Fruit fly (Drosophila melanogaster) whole organism, embryonic: Measurements from ENCODE around the gene CG31174.

ENCODE experiments used
- B-H1 ChIP-seq: fragments of 200-800 bp; sonication (Bioruptor generic); IDR thresholded peaks from 3 replicates; pipeline ENCODE4 v1.3.6; 2022; ENCODE audit warnings: missing biosample characterization, missing genetic modification characterization
- Bgb ChIP-seq: fragments of 200-800 bp; sonication (Bioruptor generic); IDR thresholded peaks from 2 replicates; pipeline ENCODE4 v1.3.6; 2022; ENCODE audit warnings: missing biosample characterization, missing genetic modification characterization; ENCODE audit not compliant: partially characterized antibody
- C15 ChIP-seq: fragments of 200-800 bp; sonication (Bioruptor generic); IDR thresholded peaks from 3 replicates; pipeline ENCODE4 v1.3.6; 2022; ENCODE audit warnings: missing biosample characterization, missing genetic modification characterization
- CG11504 ChIP-seq: fragments of 200-800 bp; sonication (Bioruptor generic); optimal IDR thresholded peaks from 3 replicates; lab custom pipeline; 2019; ENCODE audit warnings: missing biosample characterization, mild to moderate bottlenecking, missing genetic modification characterization, moderate library complexity
- CG12155 ChIP-seq: fragments of 200-800 bp; sonication (Bioruptor generic); optimal IDR thresholded peaks from 3 replicates; lab custom pipeline; 2016; ENCODE audit warnings: missing biosample characterization, missing genetic modification characterization
- CG13424 ChIP-seq: fragments of 200-800 bp; sonication (Bioruptor generic); optimal IDR thresholded peaks from 2 replicates; lab custom pipeline; 2019; ENCODE audit warnings: missing biosample characterization, mild to moderate bottlenecking, missing genetic modification characterization, moderate library complexity
- CG1529 ChIP-seq: fragments of 200-800 bp; sonication (Bioruptor generic); optimal IDR thresholded peaks from 3 replicates; lab custom pipeline; 2018; ENCODE audit warnings: missing biosample characterization, missing genetic modification characterization
- CG15601 ChIP-seq: fragments of 200-800 bp; sonication (Bioruptor generic); optimal IDR thresholded peaks from 3 replicates; lab custom pipeline; 2019; ENCODE audit warnings: missing biosample characterization, mild to moderate bottlenecking, missing genetic modification characterization, moderate library complexity
- CG1602 ChIP-seq: fragments of 200-800 bp; sonication (Bioruptor generic); optimal IDR thresholded peaks from 3 replicates; lab custom pipeline; 2016; ENCODE audit warnings: missing biosample characterization, missing genetic modification characterization
- CG1603 ChIP-seq: fragments of 200-800 bp; sonication (Bioruptor generic); optimal IDR thresholded peaks from 2 replicates; lab custom pipeline; 2019; ENCODE audit warnings: missing biosample characterization, mild to moderate bottlenecking, missing genetic modification characterization, moderate library complexity
- CG17328 ChIP-seq: fragments of 200-800 bp; sonication (Bioruptor generic); IDR thresholded peaks from 2 replicates; pipeline ENCODE4 v1.3.6; 2022; ENCODE audit warnings: missing biosample characterization, missing genetic modification characterization
- CG2199 ChIP-seq: fragments of 200-800 bp; sonication (Bioruptor generic); IDR thresholded peaks from 3 replicates; pipeline ENCODE4 v1.3.6; 2022; ENCODE audit warnings: missing biosample characterization, missing genetic modification characterization
- CG2875 ChIP-seq: fragments of 200-800 bp; sonication (Bioruptor generic); optimal IDR thresholded peaks from 2 replicates; lab custom pipeline; 2017; ENCODE audit warnings: missing biosample characterization, mild to moderate bottlenecking, missing genetic modification characterization, missing genetic modification reagents
- CG30431 ChIP-seq: fragments of 200-800 bp; sonication (Bioruptor generic); optimal IDR thresholded peaks from 2 replicates; lab custom pipeline; 2017; ENCODE audit warnings: missing biosample characterization, missing genetic modification characterization
- CG32772 ChIP-seq: fragments of 200-800 bp; sonication (Bioruptor generic); IDR thresholded peaks from 2 replicates; pipeline ENCODE4 v1.3.6; 2022; ENCODE audit warnings: missing biosample characterization, missing genetic modification characterization
- CG4360 ChIP-seq: fragments of 200-800 bp; sonication (Bioruptor generic); IDR thresholded peaks from 2 replicates; pipeline ENCODE4 v1.3.6; 2022; ENCODE audit warnings: missing biosample characterization, missing genetic modification characterization
- CG4820 ChIP-seq: fragments of 200-800 bp; sonication (Bioruptor generic); optimal IDR thresholded peaks from 3 replicates; lab custom pipeline; 2016; ENCODE audit warnings: missing biosample characterization, missing genetic modification characterization
- CG7928 ChIP-seq: fragments of 200-800 bp; sonication (Bioruptor generic); optimal IDR thresholded peaks from 2 replicates; lab custom pipeline; 2017; ENCODE audit warnings: missing biosample characterization, mild to moderate bottlenecking, missing genetic modification characterization
- CG8388 ChIP-seq: fragments of 200-800 bp; sonication (Bioruptor generic); optimal IDR thresholded peaks from 2 replicates; lab custom pipeline; 2019; ENCODE audit warnings: missing biosample characterization, mild to moderate bottlenecking, missing genetic modification characterization, moderate library complexity
- CG8944 ChIP-seq: fragments of 200-800 bp; sonication (Bioruptor generic); optimal IDR thresholded peaks from 3 replicates; lab custom pipeline; 2016; ENCODE audit warnings: missing biosample characterization, missing genetic modification characterization
- CoRest ChIP-seq: fragments of 200-800 bp; sonication (Bioruptor generic); optimal IDR thresholded peaks from 3 replicates; lab custom pipeline; 2018; ENCODE audit warnings: missing biosample characterization, mild to moderate bottlenecking, missing genetic modification characterization, moderate library complexity
- Doc3 ChIP-seq: fragments of 200-800 bp; sonication (Bioruptor generic); IDR thresholded peaks from 3 replicates; pipeline ENCODE4 v1.3.6; 2022; ENCODE audit warnings: missing biosample characterization, missing genetic modification characterization; ENCODE audit not compliant: partially characterized antibody
- Ets97D ChIP-seq: fragments of 200-800 bp; sonication (Bioruptor generic); optimal IDR thresholded peaks from 3 replicates; lab custom pipeline; 2016; ENCODE audit warnings: missing biosample characterization, missing genetic modification characterization
- Jarid2 ChIP-seq: fragments of 200-800 bp; sonication (Bioruptor generic); optimal IDR thresholded peaks from 3 replicates; lab custom pipeline; 2017; ENCODE audit warnings: mild to moderate bottlenecking, missing biosample characterization, missing genetic modification reagents, missing genetic modification characterization
- Lhr ChIP-seq: fragments of 200-800 bp; sonication (Bioruptor generic); optimal IDR thresholded peaks from 3 replicates; lab custom pipeline; 2017; ENCODE audit warnings: mild to moderate bottlenecking, missing biosample characterization, missing genetic modification reagents, missing genetic modification characterization
- Meics ChIP-seq: fragments of 200-800 bp; sonication (Bioruptor generic); optimal IDR thresholded peaks from 2 replicates; lab custom pipeline; 2017; ENCODE audit warnings: missing biosample characterization, mild to moderate bottlenecking, missing genetic modification characterization
- Mrtf ChIP-seq: fragments of 200-800 bp; sonication (Bioruptor generic); IDR thresholded peaks from 3 replicates; pipeline ENCODE4 v1.3.6; 2022; ENCODE audit warnings: missing biosample characterization, missing genetic modification characterization
- NK7.1 ChIP-seq: fragments of 200-800 bp; sonication (Bioruptor generic); optimal IDR thresholded peaks from 3 replicates; lab custom pipeline; 2016; ENCODE audit warnings: missing biosample characterization, missing genetic modification characterization
- Oaz ChIP-seq: fragments of 200-800 bp; sonication (Bioruptor generic); IDR thresholded peaks from 2 replicates; pipeline ENCODE4 v1.3.6; 2022; ENCODE audit warnings: missing biosample characterization, missing genetic modification characterization
- Oli ChIP-seq: fragments of 200-800 bp; sonication (Bioruptor generic); optimal IDR thresholded peaks from 2 replicates; lab custom pipeline; 2018; ENCODE audit warnings: missing biosample characterization, mild to moderate bottlenecking, missing genetic modification characterization, moderate library complexity
- Xrp1 ChIP-seq: fragments of 200-800 bp; sonication (Bioruptor generic); IDR thresholded peaks from 2 replicates; pipeline ENCODE4 v1.3.6; 2022; ENCODE audit warnings: missing biosample characterization, missing genetic modification characterization
- bsh ChIP-seq, 2 experiments: fragments of 200-800 bp; sonication (Bioruptor generic); optimal IDR thresholded peaks; 2 replicates each; lab custom pipeline; 2017 to 2018; ENCODE audit warnings: mild to moderate bottlenecking in 2 of 2, missing biosample characterization in 2 of 2, missing genetic modification characterization in 2 of 2, moderate library complexity in 1 of 2
- croc ChIP-seq: fragments of 200-800 bp; sonication (Bioruptor generic); conservative IDR thresholded peaks from 3 replicates; pipeline ENCODE4 v1.3.6; 2022; ENCODE audit warnings: missing biosample characterization, missing genetic modification characterization
- danr ChIP-seq: fragments of 200-800 bp; sonication (Bioruptor generic); IDR thresholded peaks from 2 replicates; pipeline ENCODE4 v1.3.6; 2022; ENCODE audit warnings: missing biosample characterization, missing genetic modification characterization
- dati ChIP-seq: fragments of 200-800 bp; sonication (Bioruptor generic); IDR thresholded peaks from 2 replicates; pipeline ENCODE4 v1.3.6; 2022; ENCODE audit warnings: missing biosample characterization, missing genetic modification characterization
- dmrt11E ChIP-seq: fragments of 200-800 bp; sonication (Bioruptor generic); optimal IDR thresholded peaks from 3 replicates; lab custom pipeline; 2018; ENCODE audit warnings: missing biosample characterization, mild to moderate bottlenecking, missing genetic modification characterization, moderate library complexity
- esg ChIP-seq: fragments of 200-800 bp; sonication (Bioruptor generic); conservative IDR thresholded peaks from 2 replicates; pipeline ENCODE4 v1.3.6; 2022; ENCODE audit warnings: missing biosample characterization, missing genetic modification characterization
- fd3F ChIP-seq: fragments of 200-800 bp; sonication (Bioruptor generic); optimal IDR thresholded peaks from 2 replicates; lab custom pipeline; 2018; ENCODE audit warnings: missing biosample characterization, mild to moderate bottlenecking, missing genetic modification characterization, moderate library complexity
- kah ChIP-seq: fragments of 200-800 bp; sonication (Bioruptor generic); optimal IDR thresholded peaks from 2 replicates; lab custom pipeline; 2018; ENCODE audit warnings: missing biosample characterization, mild to moderate bottlenecking, missing genetic modification characterization
- maf-S ChIP-seq: fragments of 200-800 bp; sonication (Bioruptor generic); optimal IDR thresholded peaks from 2 replicates; lab custom pipeline; 2016; ENCODE audit warnings: missing biosample characterization, missing genetic modification characterization
- oc ChIP-seq: fragments of 200-800 bp; sonication (Bioruptor generic); optimal IDR thresholded peaks from 2 replicates; lab custom pipeline; 2018; ENCODE audit warnings: missing biosample characterization, mild to moderate bottlenecking, missing genetic modification characterization, moderate library complexity
- onecut ChIP-seq: fragments of 200-800 bp; sonication (Bioruptor generic); IDR thresholded peaks from 2 replicates; pipeline ENCODE4 v1.3.6; 2022; ENCODE audit warnings: missing biosample characterization, missing genetic modification characterization
- pho ChIP-seq: fragments of 200-800 bp; sonication (Bioruptor generic); optimal IDR thresholded peaks from 2 replicates; lab custom pipeline; 2016; ENCODE audit warnings: missing biosample characterization, missing genetic modification characterization
- repo ChIP-seq: fragments of 200-800 bp; sonication (Bioruptor generic); optimal IDR thresholded peaks from 2 replicates; lab custom pipeline; 2016; ENCODE audit warnings: missing biosample characterization, missing genetic modification characterization
- sc ChIP-seq, 3 experiments: fragments of >200 bp in 2 of 3; fragments of 200-800 bp in 1 of 3; sonication (Bioruptor generic) in 1 of 3; optimal IDR thresholded peaks; 2 replicates in 2 of 3; 3 replicates in 1 of 3; lab custom pipeline; 2017; ENCODE audit warnings: mild to moderate bottlenecking in 1 of 3, missing biosample characterization in 1 of 3, missing genetic modification characterization in 1 of 3, missing genetic modification reagents in 1 of 3
- slbo ChIP-seq: fragments of 200-800 bp; sonication (Bioruptor generic); IDR thresholded peaks from 2 replicates; pipeline ENCODE4 v1.3.6; 2022; ENCODE audit warnings: missing biosample characterization, missing genetic modification characterization
- slou ChIP-seq: fragments of 200-800 bp; sonication (Bioruptor generic); optimal IDR thresholded peaks from 3 replicates; lab custom pipeline; 2016; ENCODE audit warnings: missing biosample characterization, missing genetic modification characterization
- tin ChIP-seq: fragments of 200-800 bp; sonication (Bioruptor generic); optimal IDR thresholded peaks from 3 replicates; lab custom pipeline; 2016; ENCODE audit warnings: missing biosample characterization, missing genetic modification characterization
- unc-4 ChIP-seq: fragments of 200-800 bp; sonication (Bioruptor generic); IDR thresholded peaks from 2 replicates; pipeline ENCODE4 v1.3.6; 2022; ENCODE audit warnings: missing biosample characterization, missing genetic modification characterization; ENCODE audit not compliant: partially characterized antibody
- zfh1 ChIP-seq: fragments of 200-800 bp; sonication (Bioruptor generic); IDR thresholded peaks from 3 replicates; pipeline ENCODE4 v1.3.6; 2022; ENCODE audit warnings: missing biosample characterization, missing genetic modification characterization

Gene CG31174

DNA sequence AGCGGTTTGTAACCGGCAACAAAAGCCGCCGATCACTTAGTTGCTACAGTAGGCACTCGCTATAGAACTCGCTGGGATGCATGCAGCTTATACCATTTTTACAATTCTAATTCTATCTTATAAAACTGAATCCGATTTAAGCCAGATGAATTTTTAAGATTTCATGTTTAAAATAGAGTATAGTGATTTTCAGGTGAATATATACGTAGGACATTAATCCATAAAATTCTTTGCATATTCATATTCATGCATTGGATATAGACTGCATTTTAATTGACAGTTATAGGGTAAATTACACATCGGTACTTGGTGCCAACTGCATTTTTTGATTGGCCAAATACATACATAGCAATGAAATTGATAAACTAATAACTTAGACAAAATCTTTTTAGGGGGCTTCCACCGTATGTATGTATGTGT lies 18.3 kb upstream of the CG31174 start (continued):
- TF ChIP-seq CG7928 (GFP tag; lab: Kevin White, UChicago) (no peak), onecut (GFP tag; lab: Robert Waterston, UW) (0 out of 2 replicates have a peak, but pooled peaks have one; percentile 24), CG8388 (GFP tag; lab: Kevin White, UChicago) (peak; percentile 32), zfh1 (GFP tag; lab: Robert Waterston, UW) (peak; percentile 58; the same call in 1 of the 3 replicates), Xrp1 (GFP tag; lab: Robert Waterston, UW) (0 out of 2 replicates have a peak, but pooled peaks have one; percentile 42), maf-S (GFP tag; lab: Kevin White, UChicago) (no peak), fd3F (GFP tag; lab: Kevin White, UChicago) (no peak), Doc3 (GFP tag; lab: Robert Waterston, UW) (no peak), slou (GFP tag; lab: Kevin White, UChicago) (peak; percentile 14), CG12155 (GFP tag; lab: Kevin White, UChicago) (peak; percentile 7), CG11504 (tag; lab: Kevin White, UChicago) (no peak), Oli (tag; lab: Kevin White, UChicago) (peak; percentile 28), CG15601 (peak; percentile 1), CG4820 (GFP tag; lab: Kevin White, UChicago) (peak; percentile 44), bsh (GFP tag; optimal IDR thresholded peaks at IDR 0.05; lab: Kevin White, UChicago) (peak in 1 of 2 experiments; percentile 35), CG17328 (peak; percentile 41; the same call in 1 of the 2 replicates), CoRest (tag; lab: Kevin White, UChicago) (peak; percentile 45), Meics (GFP tag; lab: Kevin White, UChicago) (peak; percentile 0), CG1529 (no peak), Mrtf (GFP tag; lab: Robert Waterston, UW) (0 out of 3 replicates have a peak, but pooled peaks have one; percentile 43), pho (no peak), CG8944 (GFP tag; lab: Kevin White, UChicago) (peak; percentile 49), tin (GFP tag; lab: Kevin White, UChicago) (peak; percentile 12), Oaz (GFP tag; lab: Robert Waterston, UW) (no peak), dati (GFP tag; lab: Robert Waterston, UW) (no peak), NK7.1 (no peak), Ets97D (GFP tag; lab: Kevin White, UChicago) (no peak), slbo (peak; percentile 55), CG2199 (GFP tag; lab: Robert Waterston, UW) (no peak), CG32772 (peak; percentile 67), CG4360 (GFP tag; lab: Robert Waterston, UW) (no peak), Bgb (GFP tag; lab: Robert Waterston, UW) (no peak), repo (no peak), oc (tag; lab: Kevin White, UChicago) (no peak), danr (GFP tag; lab: Robert Waterston, UW) (peak; percentile 24; the same call in 1 of the 2 replicates), kah (GFP tag; lab: Kevin White, UChicago) (no peak), Lhr (GFP tag; lab: Kevin White, UChicago) (no peak), B-H1 (peak; percentile 29; the same call in 1 of the 3 replicates), CG13424 (peak; percentile 18), unc-4 (GFP tag; lab: Robert Waterston, UW) (no peak), CG2875 (peak; percentile 24), CG1602 (GFP tag; lab: Kevin White, UChicago) (no peak), sc (optimal IDR thresholded peaks at IDR 0.05; lab: Kevin White, UChicago) (no peak), sc (GFP tag; optimal IDR thresholded peaks at IDR 0.05; lab: Kevin White, UChicago) (no peak), CG1603 (tag; lab: Kevin White, UChicago) (peak; percentile 44), CG30431 (GFP tag; lab: Kevin White, UChicago) (no peak), C15 (GFP tag; lab: Robert Waterston, UW) (no peak), dmrt11E (peak; percentile 7), esg (peak; percentile 39; the same call in 1 of the 2 replicates), Jarid2 (no peak), croc (GFP tag; lab: Robert Waterston, UW) (peak; percentile 35; the same call in 1 of the 3 replicates)
